Worm (Caenorhabditis elegans) whole organism, young adult: Measurements from ENCODE around the gene F58G11.4.

ENCODE experiments used
- B0019.2 ChIP-seq: fragments of 200-800 bp; sonication (Bioruptor generic); conservative IDR thresholded peaks from 2 replicates; pipeline ENCODE4 v1.3.6; 2022; ENCODE audit warnings: missing genetic modification reagents, missing genetic modification characterization, missing compliant biosample characterization
- C06A6.2 ChIP-seq: fragments of 200-800 bp; sonication (Bioruptor generic); conservative IDR thresholded peaks from 2 replicates; pipeline ENCODE4 v1.3.6; 2022; ENCODE audit warnings: missing genetic modification characterization, missing compliant biosample characterization
- D2030.7 ChIP-seq: fragments of 200-800 bp; sonication (Bioruptor generic); IDR thresholded peaks from 2 replicates; pipeline ENCODE4 v1.3.6; 2022; ENCODE audit warnings: missing genetic modification reagents, missing genetic modification characterization, missing compliant biosample characterization
- F22D6.2 ChIP-seq: sonication (generic microtip); optimal IDR thresholded peaks from 2 replicates; lab custom pipeline; 2016; ENCODE audit warnings: mild to moderate bottlenecking, missing genetic modification characterization, missing compliant biosample characterization
- F23B12.7 ChIP-seq: sonication (generic microtip); optimal IDR thresholded peaks from 2 replicates; lab custom pipeline; 2017; ENCODE audit warnings: missing genetic modification characterization, mild to moderate bottlenecking, missing compliant biosample characterization, antibody characterized with exemption, moderate library complexity; ENCODE audit not compliant: insufficient read depth
- Y53G8AR.9 ChIP-seq: fragments of 200-800 bp; sonication (Bioruptor generic); conservative IDR thresholded peaks from 2 replicates; pipeline ENCODE4 v1.3.6; 2022; ENCODE audit warnings: missing genetic modification reagents, missing genetic modification characterization, missing compliant biosample characterization
- Y67H2A.10 ChIP-seq: fragments of 200-800 bp; sonication (Bioruptor generic); conservative IDR thresholded peaks from 2 replicates; pipeline ENCODE4 v1.3.6; 2022; ENCODE audit warnings: missing genetic modification reagents, missing genetic modification characterization, missing compliant biosample characterization
- Y79H2A.3 ChIP-seq: fragments of 200-800 bp; sonication (Bioruptor generic); conservative IDR thresholded peaks from 2 replicates; pipeline ENCODE4 v1.3.6; 2022; ENCODE audit warnings: missing genetic modification reagents, missing genetic modification characterization, missing compliant biosample characterization
- aptf-2 ChIP-seq: fragments of 200-800 bp; sonication (Bioruptor generic); conservative IDR thresholded peaks from 2 replicates; pipeline ENCODE4 v1.3.6; 2022; ENCODE audit warnings: missing genetic modification reagents, missing genetic modification characterization, missing compliant biosample characterization
- aptf-3 ChIP-seq: fragments of 200-800 bp; sonication (Bioruptor generic); IDR thresholded peaks from 2 replicates; pipeline ENCODE4 v1.3.6; 2022; ENCODE audit warnings: missing genetic modification characterization, missing compliant biosample characterization
- attf-3 ChIP-seq: fragments of 200-800 bp; sonication (Bioruptor generic); conservative IDR thresholded peaks from 2 replicates; pipeline ENCODE4 v1.3.6; 2022; ENCODE audit warnings: missing genetic modification reagents, missing genetic modification characterization, missing compliant biosample characterization
- attf-5 ChIP-seq: fragments of 200-800 bp; sonication (Bioruptor generic); optimal IDR thresholded peaks from 2 replicates; lab custom pipeline; 2018; ENCODE audit warnings: mild to moderate bottlenecking, missing genetic modification characterization, missing compliant biosample characterization
- bed-1 ChIP-seq: fragments of 200-800 bp; sonication (Bioruptor generic); IDR thresholded peaks from 2 replicates; pipeline ENCODE4 v1.3.6; 2022; ENCODE audit warnings: missing genetic modification reagents, missing genetic modification characterization, missing compliant biosample characterization
- cebp-1 ChIP-seq, 2 experiments: fragments of 200-800 bp in 1 of 2; sonication (Bioruptor generic) in 1 of 2; sonication (generic microtip) in 1 of 2; IDR thresholded peaks in 1 of 2; optimal IDR thresholded peaks in 1 of 2; 2 replicates each; pipeline versions ENCODE4 v1.3.6 to Lab custom; 2017 to 2022; ENCODE audit warnings: missing compliant biosample characterization in 2 of 2, missing genetic modification characterization in 2 of 2, mild to moderate bottlenecking in 1 of 2, missing genetic modification reagents in 1 of 2, moderate library complexity in 1 of 2
- cebp-2 ChIP-seq: fragments of 200-800 bp; sonication (Bioruptor generic); IDR thresholded peaks from 2 replicates; pipeline ENCODE4 v1.3.6; 2022; ENCODE audit warnings: missing genetic modification characterization, missing compliant biosample characterization
- ceh-58 ChIP-seq: fragments of 200-800 bp; sonication (Bioruptor generic); IDR thresholded peaks from 2 replicates; pipeline ENCODE4 v1.3.6; 2022; ENCODE audit warnings: missing genetic modification characterization, missing compliant biosample characterization
- ceh-91 ChIP-seq: fragments of 200-800 bp; sonication (Bioruptor generic); IDR thresholded peaks from 2 replicates; pipeline ENCODE4 v1.3.6; 2022; ENCODE audit warnings: missing genetic modification reagents, missing genetic modification characterization, missing compliant biosample characterization
- die-1 ChIP-seq: sonication (generic microtip); optimal IDR thresholded peaks from 2 replicates; lab custom pipeline; 2016; ENCODE audit warnings: missing genotype, mild to moderate bottlenecking, missing genetic modification characterization, missing compliant biosample characterization
- egl-44 ChIP-seq: fragments of 200-800 bp; sonication (Bioruptor generic); IDR thresholded peaks from 2 replicates; pipeline ENCODE4 v1.3.6; 2022; ENCODE audit warnings: missing genetic modification reagents, missing genetic modification characterization, missing compliant biosample characterization
- egrh-3 ChIP-seq: fragments of 200-800 bp; sonication (Bioruptor generic); IDR thresholded peaks from 2 replicates; pipeline ENCODE4 v1.3.6; 2022; ENCODE audit warnings: missing genetic modification reagents, missing genetic modification characterization, missing compliant biosample characterization
- ets-4 ChIP-seq: fragments of 200-800 bp; sonication (Bioruptor generic); optimal IDR thresholded peaks from 2 replicates; lab custom pipeline; 2018; ENCODE audit warnings: mild to moderate bottlenecking, missing genetic modification characterization, missing compliant biosample characterization
- gei-17 ChIP-seq: fragments of 200-800 bp; sonication (Bioruptor generic); optimal IDR thresholded peaks from 2 replicates; lab custom pipeline; 2018; ENCODE audit warnings: mild to moderate bottlenecking, missing genetic modification characterization, missing compliant biosample characterization
- hrde-1 ChIP-seq: sonication (generic microtip); optimal IDR thresholded peaks from 2 replicates; lab custom pipeline; 2016; ENCODE audit warnings: missing genetic modification characterization, mild to moderate bottlenecking, missing compliant biosample characterization, moderate library complexity, missing genotype, missing genetic modification reagents, borderline replicate concordance
- hsf-1 ChIP-seq: fragments of 200-800 bp; sonication (Bioruptor generic); IDR thresholded peaks from 2 replicates; pipeline ENCODE4 v1.3.6; 2022; ENCODE audit warnings: missing genetic modification reagents, missing genetic modification characterization, missing compliant biosample characterization
- lag-1 ChIP-seq: fragments of 200-800 bp; sonication (Bioruptor generic); IDR thresholded peaks from 2 replicates; pipeline ENCODE4 v1.3.6; 2022; ENCODE audit warnings: missing genetic modification reagents, missing genetic modification characterization, missing compliant biosample characterization
- lin-35 ChIP-seq, 3 experiments: fragments of 150-350 bp in 2 of 3; sonication (generic microtip) in 1 of 3; optimal IDR thresholded peaks; 2 replicates each; lab custom pipeline; 2014 to 2018; ENCODE audit warnings: missing biosample characterization in 3 of 3, missing genetic modification characterization in 3 of 3, missing genetic modification reagents in 3 of 3
- lin-54 ChIP-seq: fragments of 200-800 bp; sonication (Bioruptor generic); optimal IDR thresholded peaks from 2 replicates; lab custom pipeline; 2018; ENCODE audit warnings: mild to moderate bottlenecking, missing genetic modification characterization, missing compliant biosample characterization
- madf-3 ChIP-seq: fragments of 200-800 bp; sonication (Bioruptor generic); IDR thresholded peaks from 2 replicates; pipeline ENCODE4 v1.3.6; 2022; ENCODE audit warnings: missing genetic modification reagents, missing genetic modification characterization, missing compliant biosample characterization
- madf-8 ChIP-seq: fragments of 200-800 bp; sonication (Bioruptor generic); conservative IDR thresholded peaks from 2 replicates; pipeline ENCODE4 v1.3.6; 2022; ENCODE audit warnings: missing genetic modification reagents, missing genetic modification characterization, missing compliant biosample characterization
- mcd-1 ChIP-seq: fragments of 200-800 bp; sonication (Bioruptor generic); IDR thresholded peaks from 2 replicates; pipeline ENCODE4 v1.3.6; 2022; ENCODE audit warnings: missing genetic modification reagents, missing genetic modification characterization, missing compliant biosample characterization
- mel-28 ChIP-seq: sonication (generic microtip); optimal IDR thresholded peaks from 2 replicates; lab custom pipeline; 2016; ENCODE audit warnings: borderline replicate concordance, mild to moderate bottlenecking, missing genetic modification characterization, missing compliant biosample characterization
- nfyb-1 ChIP-seq: fragments of 200-800 bp; sonication (Bioruptor generic); IDR thresholded peaks from 2 replicates; pipeline ENCODE4 v1.3.6; 2022; ENCODE audit warnings: missing genetic modification reagents, missing genetic modification characterization, missing compliant biosample characterization
- nhr-120 ChIP-seq: fragments of 200-800 bp; sonication (Bioruptor generic); IDR thresholded peaks from 2 replicates; pipeline ENCODE4 v1.3.6; 2022; ENCODE audit warnings: missing genetic modification characterization, missing compliant biosample characterization
- nhr-80 ChIP-seq: sonication (generic microtip); optimal IDR thresholded peaks from 2 replicates; lab custom pipeline; 2016; ENCODE audit warnings: missing genetic modification characterization, missing compliant biosample characterization
- sea-2 ChIP-seq: fragments of 200-800 bp; sonication (Bioruptor generic); IDR thresholded peaks from 2 replicates; pipeline ENCODE4 v1.3.6; 2022; ENCODE audit warnings: missing genetic modification characterization, missing compliant biosample characterization
- snpc-1.1 ChIP-seq: sonication (generic microtip); optimal IDR thresholded peaks from 2 replicates; lab custom pipeline; 2017; ENCODE audit warnings: missing genetic modification characterization, mild to moderate bottlenecking, missing compliant biosample characterization, antibody characterized with exemption, moderate library complexity, missing genotype, missing genetic modification reagents; ENCODE audit not compliant: insufficient read depth
- snpc-4 ChIP-seq, 5 experiments: fragments of 150-350 bp in 1 of 5; sonication (generic microtip) in 4 of 5; optimal IDR thresholded peaks; 2 replicates each; lab custom pipeline; 2014 to 2018; ENCODE audit warnings: missing genetic modification characterization in 5 of 5, missing biosample characterization in 3 of 5, antibody characterized with exemption in 2 of 5, mild to moderate bottlenecking in 2 of 5, missing compliant biosample characterization in 2 of 5, missing genotype in 2 of 5, moderate library complexity in 2 of 5, missing genetic modification reagents in 1 of 5
- unc-62 ChIP-seq: fragments of 150-350 bp; optimal IDR thresholded peaks from 2 replicates; lab custom pipeline; 2014; ENCODE audit warnings: missing biosample characterization, missing genetic modification reagents, missing genetic modification characterization
- zfh-2 ChIP-seq: fragments of 200-800 bp; sonication (Bioruptor generic); conservative IDR thresholded peaks from 2 replicates; pipeline ENCODE4 v1.3.6; 2022; ENCODE audit warnings: missing genetic modification reagents, missing genetic modification characterization, missing compliant biosample characterization
- ztf-28 ChIP-seq: fragments of 200-800 bp; sonication (Bioruptor generic); IDR thresholded peaks from 2 replicates; pipeline ENCODE4 v1.3.6; 2022; ENCODE audit warnings: missing genetic modification reagents, missing genetic modification characterization, missing compliant biosample characterization

F58G11.4 gene

ce11 chrV:13636411-13636810, 36.0 kb upstream of the F58G11.4 start (continued):
- TF ChIP-seq bed-1 (no peak), mel-28 (tag; lab: Kevin White, UChicago) (no peak)

ce11 chrV:13638040-13638439, 34.3 kb upstream of the F58G11.4 start:
- TF ChIP-seq nhr-80 (tag; lab: Kevin White, UChicago): peak; percentile 68
- no peak for TF ChIP-seq hrde-1 (tag; lab: Kevin White, UChicago)
- peak; percentile 21 for TF ChIP-seq ets-4 (GFP tag; lab: Kevin White, UChicago)
- no peak for TF ChIP-seq lin-35 (GFP tag; optimal IDR thresholded peaks at IDR 0.05; lab: Kevin White, UChicago)
- TF ChIP-seq, all 124 proteins: peak for 2

ce11 chrV:13645848-13646578, 26.4 kb upstream of the F58G11.4 start:
- TF ChIP-seq sea-2 (GFP tag; lab: Robert Waterston, UW): 0 out of 2 replicates have a peak, but pooled peaks have one; percentile 81
- TF ChIP-seq die-1 (tag; lab: Kevin White, UChicago): peak; percentile 22
- peak; percentile 30 for TF ChIP-seq D2030.7 (GFP tag; lab: Robert Waterston, UW)
- TF ChIP-seq nhr-120 (GFP tag; lab: Robert Waterston, UW): peak; percentile 87; the same call in 1 of the 2 replicates
- TF ChIP-seq hsf-1 (GFP tag; lab: Robert Waterston, UW): peak; percentile 12; the same call in 1 of the 2 replicates
- TF ChIP-seq B0019.2 (GFP tag; lab: Robert Waterston, UW): peak; percentile 75
- TF ChIP-seq egrh-3 (GFP tag; lab: Robert Waterston, UW): peak; percentile 100
- TF ChIP-seq C06A6.2: peak; percentile 38; the same call in 1 of the 2 replicates
- peak; percentile 20; the same call in 1 of the 2 replicates for TF ChIP-seq lag-1 (GFP tag; lab: Robert Waterston, UW)
- TF ChIP-seq egl-44 (GFP tag; lab: Robert Waterston, UW): 0 out of 2 replicates have a peak, but pooled peaks have one; percentile 15
- TF ChIP-seq gei-17 (GFP tag; lab: Kevin White, UChicago): no peak
- TF ChIP-seq lin-54 (GFP tag; lab: Kevin White, UChicago): peak; percentile 3
- TF ChIP-seq nfyb-1: 0 out of 2 replicates have a peak, but pooled peaks have one; percentile 36
- TF ChIP-seq ceh-91 (GFP tag; lab: Robert Waterston, UW): peak; percentile 32; the same call in 1 of the 2 replicates
- peak; percentile 27; the same call in 1 of the 2 replicates for TF ChIP-seq attf-3
- TF ChIP-seq madf-3 (GFP tag; lab: Robert Waterston, UW): peak; percentile 81
- 0 out of 2 replicates have a peak, but pooled peaks have one; percentile 9 for TF ChIP-seq Y79H2A.3 (GFP tag; lab: Robert Waterston, UW)
- TF ChIP-seq mcd-1 (GFP tag; lab: Robert Waterston, UW): peak; percentile 90
- 0 out of 2 replicates have a peak, but pooled peaks have one; percentile 4 for TF ChIP-seq ceh-58 (GFP tag; lab: Robert Waterston, UW)
- 0 out of 2 replicates have a peak, but pooled peaks have one; percentile 22 for TF ChIP-seq Y53G8AR.9 (GFP tag; lab: Robert Waterston, UW)
- no peak for TF ChIP-seq F22D6.2
- peak; percentile 5; the same call in 1 of the 2 replicates for TF ChIP-seq Y67H2A.10 (GFP tag; lab: Robert Waterston, UW)
- TF ChIP-seq cebp-2 (GFP tag; lab: Robert Waterston, UW): peak; percentile 91
- peak; percentile 77; the same call in 1 of the 2 replicates for TF ChIP-seq zfh-2 (GFP tag; lab: Robert Waterston, UW)
- peak; percentile 30; the same call in 1 of the 2 replicates for TF ChIP-seq cebp-1 (GFP tag; IDR thresholded peaks at IDR 0.05; lab: Robert Waterston, UW)
- TF ChIP-seq cebp-1 (tag; optimal IDR thresholded peaks at IDR 0.05; lab: Kevin White, UChicago): no peak
- TF ChIP-seq madf-8 (GFP tag; lab: Robert Waterston, UW): peak; percentile 43
- 0 out of 2 replicates have a peak, but pooled peaks have one; percentile 68 for TF ChIP-seq ztf-28
- no peak for TF ChIP-seq snpc-1.1 (tag; lab: Kevin White, UChicago)
- TF ChIP-seq F23B12.7 (tag; lab: Kevin White, UChicago): no peak
- TF ChIP-seq snpc-4 (GFP tag; optimal IDR thresholded peaks at IDR 0.05; lab: Kevin White, UChicago): no peak
- TF ChIP-seq snpc-4 (tag; optimal IDR thresholded peaks at IDR 0.05; lab: Kevin White, UChicago): no peak
- TF ChIP-seq aptf-3 (GFP tag; lab: Robert Waterston, UW): no peak
- TF ChIP-seq attf-5: peak; percentile 22
- 0 out of 2 replicates have a peak, but pooled peaks have one; percentile 22 for TF ChIP-seq aptf-2
- TF ChIP-seq unc-62 (GFP tag; lab: Kevin White, UChicago): no peak
